Fruit fly (Drosophila melanogaster) whole organism, adult: Measurements from ENCODE around the gene CG31327.
A peak's percentile ranks its signal among the peaks of the same experiment; 100 is the strongest.

Experiments used
- CG11617 ChIP-seq: fragments of 200-800 bp; sonication (Bioruptor generic); optimal IDR thresholded peaks from 2 replicates; lab custom pipeline; 2017; ENCODE audit warnings: mild to moderate bottlenecking, missing biosample characterization, missing genetic modification reagents, missing genetic modification characterization
- CG12768 ChIP-seq: fragments of 200-800 bp; sonication (Bioruptor generic); optimal IDR thresholded peaks from 2 replicates; lab custom pipeline; 2017; ENCODE audit warnings: missing biosample characterization, missing genetic modification characterization, mild to moderate bottlenecking, moderate library complexity, missing genetic modification reagents
- CG14711 ChIP-seq: fragments of 200-800 bp; sonication (Bioruptor generic); optimal IDR thresholded peaks from 2 replicates; lab custom pipeline; 2018; ENCODE audit warnings: missing biosample characterization, mild to moderate bottlenecking, missing genetic modification characterization, moderate library complexity
- CG1620 ChIP-seq: fragments of 200-800 bp; sonication (Bioruptor generic); optimal IDR thresholded peaks from 2 replicates; lab custom pipeline; 2016; ENCODE audit warnings: missing biosample characterization, missing genetic modification characterization
- CG33017 ChIP-seq: fragments of 200-800 bp; sonication (Bioruptor generic); optimal IDR thresholded peaks from 2 replicates; lab custom pipeline; 2018; ENCODE audit warnings: missing biosample characterization, mild to moderate bottlenecking, missing genetic modification characterization, moderate library complexity
- CG5204 ChIP-seq: fragments of 200-800 bp; sonication (Bioruptor generic); optimal IDR thresholded peaks from 2 replicates; lab custom pipeline; 2016; ENCODE audit warnings: missing biosample characterization, missing genetic modification characterization
- CG7045 ChIP-seq: fragments of 200-800 bp; sonication (Bioruptor generic); optimal IDR thresholded peaks from 2 replicates; lab custom pipeline; 2017; ENCODE audit warnings: missing biosample characterization, mild to moderate bottlenecking, missing genetic modification characterization
- CG7101 ChIP-seq: fragments of 200-800 bp; sonication (Bioruptor generic); optimal IDR thresholded peaks from 2 replicates; lab custom pipeline; 2018; ENCODE audit warnings: missing biosample characterization, mild to moderate bottlenecking, missing genetic modification characterization, moderate library complexity
- Clk ChIP-seq: fragments of 200-800 bp; sonication (Bioruptor generic); optimal IDR thresholded peaks from 2 replicates; lab custom pipeline; 2017; ENCODE audit warnings: missing biosample characterization, missing genetic modification characterization
- Crg-1 ChIP-seq: fragments of 200-800 bp; sonication (Bioruptor generic); optimal IDR thresholded peaks from 2 replicates; lab custom pipeline; 2016; ENCODE audit warnings: missing biosample characterization, missing genetic modification characterization
- Hr96 ChIP-seq: fragments of 200-800 bp; sonication (Bioruptor generic); optimal IDR thresholded peaks from 2 replicates; lab custom pipeline; 2016; ENCODE audit warnings: missing biosample characterization, missing genetic modification characterization
- Mnt ChIP-seq: fragments of 200-800 bp; sonication (Bioruptor generic); optimal IDR thresholded peaks from 2 replicates; lab custom pipeline; 2016; ENCODE audit warnings: missing biosample characterization, mild to moderate bottlenecking, missing genetic modification characterization
- bab1 ChIP-seq: fragments of 200-800 bp; sonication (Bioruptor generic); optimal IDR thresholded peaks from 3 replicates; lab custom pipeline; 2019; ENCODE audit warnings: missing biosample characterization, mild to moderate bottlenecking, missing genetic modification characterization, moderate library complexity
- cic ChIP-seq: fragments of 200-800 bp; sonication (Bioruptor generic); optimal IDR thresholded peaks from 2 replicates; lab custom pipeline; 2017; ENCODE audit warnings: missing biosample characterization, mild to moderate bottlenecking, missing genetic modification characterization, moderate library complexity
- cnc ChIP-seq, 2 experiments: fragments of >200 bp; optimal IDR thresholded peaks; 2 replicates each; lab custom pipeline; 2017
- kay ChIP-seq: fragments of 200-800 bp; sonication (Bioruptor generic); peaks from one replicate; lab custom pipeline; 2016; ENCODE audit warnings: missing biosample characterization, missing genetic modification characterization, borderline replicate concordance
- ovo ChIP-seq: fragments of 200-800 bp; sonication (Bioruptor generic); optimal IDR thresholded peaks from 2 replicates; lab custom pipeline; 2016; ENCODE audit warnings: missing biosample characterization, missing genetic modification characterization
- pad ChIP-seq: fragments of 200-800 bp; sonication (Bioruptor generic); optimal IDR thresholded peaks from 3 replicates; lab custom pipeline; 2017; ENCODE audit warnings: missing biosample characterization, missing genetic modification characterization, mild to moderate bottlenecking, moderate library complexity, missing genetic modification reagents
- tj ChIP-seq: fragments of 200-800 bp; sonication (Bioruptor generic); optimal IDR thresholded peaks from 3 replicates; lab custom pipeline; 2017; ENCODE audit warnings: missing biosample characterization, mild to moderate bottlenecking, missing genetic modification characterization, moderate library complexity
- toe ChIP-seq: fragments of 200-800 bp; sonication (Bioruptor generic); optimal IDR thresholded peaks from 2 replicates; lab custom pipeline; 2016; ENCODE audit warnings: missing biosample characterization, missing genetic modification characterization

Gene CG31327

dm6 chr3R:14151840-14152239, 8.2 kb downstream of the CG31327 start, which contains the start of gene CG14355:
TSS of gene CG14355 (minus strand) at chr3R:14151940.
- TF ChIP-seq cnc (optimal IDR thresholded peaks at IDR 0.05; lab: Kevin White, UChicago) = no peak

- no peak for TF ChIP-seq cic
- TF ChIP-seq CG5204 = no peak
- no peak for TF ChIP-seq CG11617 (GFP tag; lab: Kevin White, UChicago)
- no peak for TF ChIP-seq Mnt (GFP tag; lab: Kevin White, UChicago)
- no peak for TF ChIP-seq cnc (optimal IDR thresholded peaks at IDR 0.05; lab: Kevin White, UChicago)
- no peak for TF ChIP-seq CG7045 (GFP tag; lab: Kevin White, UChicago)
- no peak for TF ChIP-seq pad (GFP tag; lab: Kevin White, UChicago)
- TF ChIP-seq CG1620 = no peak
- TF ChIP-seq CG33017 = no peak
- no peak for TF ChIP-seq Hr96 (GFP tag; lab: Kevin White, UChicago)
Measured at dm6 chr3R:14140912-14141311, 19.2 kb downstream of the CG31327 start.

- no peak for TF ChIP-seq CG14711 (tag; lab: Kevin White, UChicago)
Measured at dm6 chr3R:14131972-14132371, 28.1 kb downstream of the CG31327 start, which contains the start of gene CG14356. TSS of gene CG14356 (minus strand) at chr3R:14132072.

dm6 chr3R:14125479-14126121, 34.5 kb downstream of the CG31327 start, which contains the start of the genes 140up and Polr2B:
TSS of gene 140up (minus strand) at chr3R:14125548.
TSS of gene Polr2B (plus strand) at chr3R:14125791.
- TF ChIP-seq bab1 (peak; percentile 93), CG7045 (GFP tag; lab: Kevin White, UChicago) (peak; percentile 95), CG33017 (peak; percentile 92), toe (GFP tag; lab: Kevin White, UChicago) (peak; percentile 87), CG11617 (GFP tag; lab: Kevin White, UChicago) (peak; percentile 94), ovo (GFP tag; lab: Kevin White, UChicago) (peak; percentile 93), pad (GFP tag; lab: Kevin White, UChicago) (peak; percentile 90), Mnt (GFP tag; lab: Kevin White, UChicago) (peak; percentile 86), Crg-1 (GFP tag; lab: Kevin White, UChicago) (peak; percentile 96), CG5204 (peak; percentile 77), Clk (GFP tag; lab: Kevin White, UChicago) (peak; percentile 92), cnc (optimal IDR thresholded peaks at IDR 0.05; lab: Kevin White, UChicago) (no peak), CG14711 (tag; lab: Kevin White, UChicago) (peak; percentile 92), CG12768 (GFP tag; lab: Kevin White, UChicago) (peak; percentile 96), Hr96 (GFP tag; lab: Kevin White, UChicago) (peak; percentile 74), kay (GFP tag; lab: Kevin White, UChicago) (no peak), tj (GFP tag; lab: Kevin White, UChicago) (peak; percentile 72), CG1620 (peak; percentile 79), CG7101 (tag; lab: Kevin White, UChicago) (peak; percentile 96), cic (peak; percentile 61)

dm6 chr3R:14122347-14122812, 37.7 kb downstream of the CG31327 start, which contains the start of the genes Abi and twf:
TSS of gene Abi (minus strand) at chr3R:14122420.
TSS of gene twf (plus strand) at chr3R:14122654.
- TF ChIP-seq CG14711 (tag; lab: Kevin White, UChicago) = peak; percentile 79
- peak; percentile 33 for TF ChIP-seq cic
- peak; percentile 86 for TF ChIP-seq Crg-1 (GFP tag; lab: Kevin White, UChicago)
- peak; percentile 93 for TF ChIP-seq kay (GFP tag; lab: Kevin White, UChicago)
- TF ChIP-seq toe (GFP tag; lab: Kevin White, UChicago) = peak; percentile 66
- peak; percentile 43 for TF ChIP-seq CG33017
- peak; percentile 68 for TF ChIP-seq bab1
- peak; percentile 56 for TF ChIP-seq ovo (GFP tag; lab: Kevin White, UChicago)
- peak; percentile 79 for TF ChIP-seq CG7101 (tag; lab: Kevin White, UChicago)
- TF ChIP-seq CG1620 = peak; percentile 86
- TF ChIP-seq Clk (GFP tag; lab: Kevin White, UChicago) = no peak
- peak; percentile 50 for TF ChIP-seq Hr96 (GFP tag; lab: Kevin White, UChicago)
- peak; percentile 66 for TF ChIP-seq Mnt (GFP tag; lab: Kevin White, UChicago)
- peak; percentile 50 for TF ChIP-seq CG7045 (GFP tag; lab: Kevin White, UChicago)
- peak; percentile 67 for TF ChIP-seq pad (GFP tag; lab: Kevin White, UChicago)
- no peak for TF ChIP-seq cnc (optimal IDR thresholded peaks at IDR 0.05; lab: Kevin White, UChicago)
- peak; percentile 28 for TF ChIP-seq tj (GFP tag; lab: Kevin White, UChicago)
- peak; percentile 69 for TF ChIP-seq CG12768 (GFP tag; lab: Kevin White, UChicago)
- TF ChIP-seq CG5204 = peak; percentile 79
- peak; percentile 54 for TF ChIP-seq CG11617 (GFP tag; lab: Kevin White, UChicago)

dm6 chr3R:14118350-14118749, 41.7 kb downstream of the CG31327 start, which contains the start of gene Kif19A:
TSS of gene Kif19A (minus strand) at chr3R:14118450.
- TF ChIP-seq ovo (GFP tag; lab: Kevin White, UChicago) (no peak), CG12768 (GFP tag; lab: Kevin White, UChicago) (no peak), CG14711 (tag; lab: Kevin White, UChicago) (no peak), CG1620 (no peak), CG5204 (no peak), cic (no peak), CG7045 (GFP tag; lab: Kevin White, UChicago) (no peak), Clk (GFP tag; lab: Kevin White, UChicago) (no peak), CG11617 (GFP tag; lab: Kevin White, UChicago) (no peak), tj (GFP tag; lab: Kevin White, UChicago) (no peak), pad (GFP tag; lab: Kevin White, UChicago) (no peak), CG33017 (no peak), Mnt (GFP tag; lab: Kevin White, UChicago) (no peak), bab1 (no peak), cnc (optimal IDR thresholded peaks at IDR 0.05; lab: Kevin White, UChicago) (no peak), kay (GFP tag; lab: Kevin White, UChicago) (no peak), toe (GFP tag; lab: Kevin White, UChicago) (no peak)
